Fruit fly (Drosophila melanogaster) whole organism, embryonic: ENCODE results near the gene Uba4.

Experiments
- Aef1 ChIP-seq: fragments of 200-800 bp; sonication (Bioruptor generic); IDR thresholded peaks from 3 replicates; pipeline ENCODE4 v1.3.6; 2022; ENCODE audit warnings: missing biosample characterization, missing genetic modification characterization
- Asciz ChIP-seq: fragments of 200-800 bp; sonication (Bioruptor generic); optimal IDR thresholded peaks from 2 replicates; lab custom pipeline; 2017; ENCODE audit warnings: missing biosample characterization, mild to moderate bottlenecking, missing genetic modification characterization, missing genetic modification reagents
- Atf6 ChIP-seq: fragments of 200-800 bp; sonication (Bioruptor generic); IDR thresholded peaks from 2 replicates; pipeline ENCODE4 v1.3.6; 2022; ENCODE audit warnings: missing biosample characterization, missing genetic modification characterization
- CG1024 ChIP-seq: fragments of 200-800 bp; sonication (Bioruptor generic); IDR thresholded peaks from 2 replicates; pipeline ENCODE4 v1.3.6; 2022; ENCODE audit warnings: missing biosample characterization, missing genetic modification characterization
- CG12104 ChIP-seq: fragments of 200-800 bp; sonication (Bioruptor generic); optimal IDR thresholded peaks from 3 replicates; lab custom pipeline; 2016; ENCODE audit warnings: missing biosample characterization, missing genetic modification characterization
- CG1233 ChIP-seq: fragments of 200-800 bp; sonication (Bioruptor generic); optimal IDR thresholded peaks from 4 replicates; lab custom pipeline; 2018; ENCODE audit warnings: missing biosample characterization, mild to moderate bottlenecking, missing genetic modification characterization
- CG15514 ChIP-seq: fragments of 200-800 bp; sonication (Bioruptor generic); optimal IDR thresholded peaks from 3 replicates; lab custom pipeline; 2017; ENCODE audit warnings: missing biosample characterization, missing genetic modification characterization, mild to moderate bottlenecking, moderate library complexity, missing genetic modification reagents
- CG1603 ChIP-seq: fragments of 200-800 bp; sonication (Bioruptor generic); optimal IDR thresholded peaks from 2 replicates; lab custom pipeline; 2019; ENCODE audit warnings: missing biosample characterization, mild to moderate bottlenecking, missing genetic modification characterization, moderate library complexity
- CG1792 ChIP-seq: fragments of 200-800 bp; sonication (Bioruptor generic); optimal IDR thresholded peaks from 2 replicates; lab custom pipeline; 2016; ENCODE audit warnings: missing biosample characterization, missing genetic modification characterization
- CG2889 ChIP-seq: fragments of 200-800 bp; sonication (Bioruptor generic); IDR thresholded peaks from 3 replicates; pipeline ENCODE4 v1.3.6; 2022; ENCODE audit warnings: missing biosample characterization, missing genetic modification characterization
- CG30431 ChIP-seq: fragments of 200-800 bp; sonication (Bioruptor generic); optimal IDR thresholded peaks from 2 replicates; lab custom pipeline; 2017; ENCODE audit warnings: missing biosample characterization, missing genetic modification characterization
- CG31388 ChIP-seq: fragments of 200-800 bp; sonication (Bioruptor generic); optimal IDR thresholded peaks from 2 replicates; lab custom pipeline; 2016; ENCODE audit warnings: missing biosample characterization, missing genetic modification characterization
- CG34422 ChIP-seq: fragments of 200-800 bp; sonication (Bioruptor generic); IDR thresholded peaks from 3 replicates; pipeline ENCODE4 v1.3.6; 2022; ENCODE audit warnings: missing biosample characterization, missing genetic modification characterization
- CG4854 ChIP-seq: fragments of 200-800 bp; sonication (Bioruptor generic); optimal IDR thresholded peaks from 2 replicates; lab custom pipeline; 2016; ENCODE audit warnings: missing biosample characterization, missing genetic modification characterization, inconsistent platforms
- CG8388 ChIP-seq: fragments of 200-800 bp; sonication (Bioruptor generic); optimal IDR thresholded peaks from 2 replicates; lab custom pipeline; 2019; ENCODE audit warnings: missing biosample characterization, mild to moderate bottlenecking, missing genetic modification characterization, moderate library complexity
- CG9932 ChIP-seq: fragments of 200-800 bp; sonication (Bioruptor generic); IDR thresholded peaks from 2 replicates; pipeline ENCODE4 v1.3.6; 2022; ENCODE audit warnings: missing biosample characterization, missing genetic modification characterization
- CHES-1-like ChIP-seq: fragments of 200-800 bp; sonication (Bioruptor generic); optimal IDR thresholded peaks from 2 replicates; lab custom pipeline; 2016; ENCODE audit warnings: missing biosample characterization, missing genetic modification characterization
- Deaf1 ChIP-seq: fragments of 200-800 bp; optimal IDR thresholded peaks from 3 replicates; lab custom pipeline; 2019; ENCODE audit warnings: missing biosample characterization, mild to moderate bottlenecking, missing genetic modification characterization, moderate library complexity
- Ets65A ChIP-seq: fragments of 200-800 bp; sonication (Bioruptor generic); peaks from one replicate; lab custom pipeline; 2016; ENCODE audit warnings: missing biosample characterization, missing genetic modification characterization
- Hr3 ChIP-seq: fragments of 200-800 bp; sonication (Bioruptor generic); optimal IDR thresholded peaks from 3 replicates; lab custom pipeline; 2016; ENCODE audit warnings: missing biosample characterization, missing genetic modification characterization
- Mad ChIP-seq: fragments of 200-800 bp; sonication (Bioruptor generic); optimal IDR thresholded peaks from 2 replicates; lab custom pipeline; 2016; ENCODE audit warnings: missing biosample characterization, missing genetic modification characterization
- Meics ChIP-seq: fragments of 200-800 bp; sonication (Bioruptor generic); optimal IDR thresholded peaks from 2 replicates; lab custom pipeline; 2017; ENCODE audit warnings: missing biosample characterization, mild to moderate bottlenecking, missing genetic modification characterization
- Myb ChIP-seq: fragments of 200-800 bp; sonication (Bioruptor generic); optimal IDR thresholded peaks from 2 replicates; lab custom pipeline; 2016; ENCODE audit warnings: missing biosample characterization, missing genetic modification characterization
- NFAT ChIP-seq: fragments of 200-800 bp; sonication (Bioruptor generic); IDR thresholded peaks from 2 replicates; pipeline ENCODE4 v1.3.6; 2022; ENCODE audit warnings: missing biosample characterization, missing genetic modification characterization
- NK7.1 ChIP-seq: fragments of 200-800 bp; sonication (Bioruptor generic); optimal IDR thresholded peaks from 3 replicates; lab custom pipeline; 2016; ENCODE audit warnings: missing biosample characterization, missing genetic modification characterization
- Nf-YA ChIP-seq: fragments of 200-800 bp; sonication (Bioruptor generic); IDR thresholded peaks from 2 replicates; pipeline ENCODE4 v1.3.6; 2022; ENCODE audit warnings: missing biosample characterization, missing genetic modification characterization
- PHDP ChIP-seq: fragments of 200-800 bp; sonication (Bioruptor generic); optimal IDR thresholded peaks from 3 replicates; lab custom pipeline; 2018; ENCODE audit warnings: missing biosample characterization, mild to moderate bottlenecking, missing genetic modification characterization, moderate library complexity
- Ravus ChIP-seq: fragments of 200-800 bp; sonication (Bioruptor generic); IDR thresholded peaks from 2 replicates; pipeline ENCODE4 v1.3.6; 2022; ENCODE audit warnings: missing biosample characterization, missing genetic modification characterization
- Scr ChIP-seq: fragments of 200-800 bp; sonication (Bioruptor generic); IDR thresholded peaks from 2 replicates; pipeline ENCODE4 v1.3.6; 2022; ENCODE audit warnings: missing biosample characterization, missing genetic modification characterization; ENCODE audit not compliant: partially characterized antibody
- Sox100B ChIP-seq: fragments of 200-800 bp; sonication (Bioruptor generic); optimal IDR thresholded peaks from 3 replicates; lab custom pipeline; 2018; ENCODE audit warnings: missing biosample characterization, mild to moderate bottlenecking, missing genetic modification characterization
- Spps ChIP-seq: fragments of 200-800 bp; sonication (Bioruptor generic); optimal IDR thresholded peaks from 2 replicates; lab custom pipeline; 2018; ENCODE audit warnings: missing biosample characterization, mild to moderate bottlenecking, missing genetic modification characterization
- az2 ChIP-seq: fragments of 200-800 bp; sonication (Bioruptor generic); optimal IDR thresholded peaks from 3 replicates; lab custom pipeline; 2016; ENCODE audit warnings: missing biosample characterization, missing genetic modification characterization
- bigmax ChIP-seq: fragments of 200-800 bp; sonication (Bioruptor generic); optimal IDR thresholded peaks from 2 replicates; lab custom pipeline; 2018; ENCODE audit warnings: missing biosample characterization, mild to moderate bottlenecking, missing genetic modification characterization
- esg ChIP-seq: fragments of 200-800 bp; sonication (Bioruptor generic); conservative IDR thresholded peaks from 2 replicates; pipeline ENCODE4 v1.3.6; 2022; ENCODE audit warnings: missing biosample characterization, missing genetic modification characterization
- exex ChIP-seq: fragments of 200-800 bp; sonication (Bioruptor generic); optimal IDR thresholded peaks from 4 replicates; lab custom pipeline; 2018; ENCODE audit warnings: missing biosample characterization, mild to moderate bottlenecking, missing genetic modification characterization, moderate library complexity
- fu2 ChIP-seq: fragments of 200-800 bp; sonication (Bioruptor generic); optimal IDR thresholded peaks from 2 replicates; lab custom pipeline; 2016; ENCODE audit warnings: missing biosample characterization, missing genetic modification characterization
- gcm2 ChIP-seq: fragments of 200-800 bp; sonication (Bioruptor generic); optimal IDR thresholded peaks from 2 replicates; lab custom pipeline; 2016; ENCODE audit warnings: missing biosample characterization, missing genetic modification characterization
- hth ChIP-seq: fragments of >200 bp; optimal IDR thresholded peaks from 2 replicates; lab custom pipeline; 2017; ENCODE audit warnings: inconsistent platforms
- ind ChIP-seq: fragments of 200-800 bp; sonication (Bioruptor generic); optimal IDR thresholded peaks from 3 replicates; lab custom pipeline; 2016; ENCODE audit warnings: missing biosample characterization, missing genetic modification characterization
- jigr1 ChIP-seq: fragments of 200-800 bp; sonication (Bioruptor generic); IDR thresholded peaks from 3 replicates; pipeline ENCODE4 v1.3.6; 2022; ENCODE audit warnings: missing biosample characterization, missing genetic modification characterization
- kni ChIP-seq: fragments of 200-800 bp; sonication (Bioruptor generic); optimal IDR thresholded peaks from 3 replicates; lab custom pipeline; 2017; ENCODE audit warnings: mild to moderate bottlenecking, missing biosample characterization, missing genetic modification reagents, missing genetic modification characterization
- nau ChIP-seq: fragments of 200-800 bp; sonication (Bioruptor generic); optimal IDR thresholded peaks from 3 replicates; lab custom pipeline; 2017; ENCODE audit warnings: missing biosample characterization, mild to moderate bottlenecking, missing genetic modification characterization, missing genetic modification reagents
- nom ChIP-seq: fragments of 200-800 bp; sonication (Bioruptor generic); optimal IDR thresholded peaks from 2 replicates; lab custom pipeline; 2017; ENCODE audit warnings: missing biosample characterization, missing genetic modification characterization, mild to moderate bottlenecking, moderate library complexity, missing genetic modification reagents
- pb ChIP-seq: fragments of 200-800 bp; sonication (Bioruptor generic); optimal IDR thresholded peaks from 3 replicates; lab custom pipeline; 2016; ENCODE audit warnings: missing biosample characterization, missing genetic modification characterization
- sd ChIP-seq: fragments of 200-800 bp; sonication (Bioruptor generic); optimal IDR thresholded peaks from 3 replicates; lab custom pipeline; 2018; ENCODE audit warnings: missing biosample characterization, mild to moderate bottlenecking, missing genetic modification characterization, moderate library complexity
- seq ChIP-seq: fragments of 200-800 bp; sonication (Bioruptor generic); IDR thresholded peaks from 2 replicates; pipeline ENCODE4 v1.3.6; 2022; ENCODE audit warnings: missing biosample characterization, missing genetic modification characterization
- sisA ChIP-seq: fragments of 200-800 bp; sonication (Bioruptor generic); IDR thresholded peaks from 2 replicates; pipeline ENCODE4 v1.3.6; 2022; ENCODE audit warnings: missing biosample characterization, missing genetic modification characterization
- sqz ChIP-seq: fragments of 200-800 bp; sonication (Bioruptor generic); optimal IDR thresholded peaks from 3 replicates; lab custom pipeline; 2018; ENCODE audit warnings: missing biosample characterization, mild to moderate bottlenecking, missing genetic modification characterization
- stc ChIP-seq: fragments of 200-800 bp; sonication (Bioruptor generic); IDR thresholded peaks from 2 replicates; pipeline ENCODE4 v1.3.6; 2022; ENCODE audit warnings: missing biosample characterization, missing genetic modification characterization
- tll ChIP-seq, 2 experiments: fragments of 200-800 bp in 1 of 2; fragments of >200 bp in 1 of 2; sonication (Bioruptor generic) in 1 of 2; optimal IDR thresholded peaks; 2 replicates each; lab custom pipeline; 2017 to 2019; ENCODE audit warnings: missing biosample characterization in 2 of 2, missing genetic modification characterization in 2 of 2, mild to moderate bottlenecking in 1 of 2, moderate library complexity in 1 of 2
- usp ChIP-seq: fragments of >200 bp; optimal IDR thresholded peaks from 2 replicates; lab custom pipeline; 2017; ENCODE audit warnings: missing biosample characterization, missing genetic modification characterization
- zfh1 ChIP-seq: fragments of 200-800 bp; sonication (Bioruptor generic); IDR thresholded peaks from 3 replicates; pipeline ENCODE4 v1.3.6; 2022; ENCODE audit warnings: missing biosample characterization, missing genetic modification characterization

The Uba4 gene

DNA sequence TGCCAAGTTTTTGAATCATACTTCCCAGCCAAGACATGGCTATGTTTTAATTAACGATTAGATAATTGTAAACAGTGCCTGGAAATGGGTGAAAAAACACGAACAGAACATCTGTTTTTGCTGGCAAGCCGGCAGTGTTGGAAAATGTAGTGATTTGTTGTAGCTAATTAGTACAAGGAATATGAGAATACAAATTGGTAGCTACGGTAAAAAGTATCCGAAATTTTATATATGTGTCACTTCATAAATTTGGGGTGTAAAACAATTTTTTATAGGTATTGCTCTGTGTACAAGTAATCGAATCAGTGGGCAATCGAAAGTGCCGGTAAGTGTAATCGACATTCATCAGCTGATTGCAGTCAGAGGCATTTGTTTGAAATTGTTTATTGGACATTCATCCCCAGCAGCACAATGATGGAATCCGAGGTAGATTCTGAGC is at the start of gene Uba4, which contains the start of gene mRpL51 (continued):
- no peak for TF ChIP-seq Aef1 (GFP tag; lab: Robert Waterston, UW)
- no peak for TF ChIP-seq CG31388 (GFP tag; lab: Kevin White, UChicago)
- TF ChIP-seq NFAT (GFP tag; lab: Robert Waterston, UW): no peak
- TF ChIP-seq CG1024 (GFP tag; lab: Robert Waterston, UW): no peak
- no peak for TF ChIP-seq Spps (tag; lab: Kevin White, UChicago)
- no peak for TF ChIP-seq nau
- TF ChIP-seq az2 (GFP tag; lab: Kevin White, UChicago): peak; percentile 31
- peak; percentile 36 for TF ChIP-seq Mad (GFP tag; lab: Kevin White, UChicago)
- TF ChIP-seq nom: no peak
- no peak for TF ChIP-seq bigmax (GFP tag; lab: Kevin White, UChicago)
- TF ChIP-seq ind: peak; percentile 41
- no peak for TF ChIP-seq CG2889 (GFP tag; lab: Robert Waterston, UW)
- TF ChIP-seq CG15514 (GFP tag; lab: Kevin White, UChicago): peak; percentile 92
- peak; percentile 66 for TF ChIP-seq Scr
- TF ChIP-seq sisA (GFP tag; lab: Robert Waterston, UW): no peak
- TF ChIP-seq hth: no peak
- TF ChIP-seq Asciz (GFP tag; lab: Kevin White, UChicago): no peak
- peak; percentile 65; the same call in 1 of the 3 replicates for TF ChIP-seq CG34422 (GFP tag; lab: Robert Waterston, UW)
- no peak for TF ChIP-seq Meics (GFP tag; lab: Kevin White, UChicago)
- TF ChIP-seq CG8388 (GFP tag; lab: Kevin White, UChicago): peak; percentile 26
- no peak for TF ChIP-seq jigr1 (GFP tag; lab: Robert Waterston, UW)
- TF ChIP-seq CG12104 (GFP tag; lab: Kevin White, UChicago): peak; percentile 1
- TF ChIP-seq Atf6 (GFP tag; lab: Robert Waterston, UW): no peak
- TF ChIP-seq CG4854: peak; percentile 15
- TF ChIP-seq CG1233 (GFP tag; lab: Kevin White, UChicago): no peak
- peak in 1 of 2 experiments; percentile 31 for TF ChIP-seq tll (GFP tag; optimal IDR thresholded peaks at IDR 0.05; lab: Kevin White, UChicago)
- TF ChIP-seq stc (GFP tag; lab: Robert Waterston, UW): no peak
- peak; percentile 1 for TF ChIP-seq Hr3
- no peak for TF ChIP-seq Nf-YA
- TF ChIP-seq sd (tag; lab: Kevin White, UChicago): no peak
- TF ChIP-seq CG1792 (GFP tag; lab: Kevin White, UChicago): no peak
- TF ChIP-seq kni (GFP tag; lab: Kevin White, UChicago): peak; percentile 25
- peak; percentile 43 for TF ChIP-seq Deaf1 (tag; lab: Kevin White, UChicago)
- no peak for TF ChIP-seq esg (GFP tag; lab: Robert Waterston, UW)
- TF ChIP-seq seq (GFP tag; lab: Robert Waterston, UW): no peak
- peak; percentile 74 for TF ChIP-seq CG1603
- TF ChIP-seq CHES-1-like (GFP tag; lab: Kevin White, UChicago): peak; percentile 64
- TF ChIP-seq exex: peak; percentile 57
- peak; percentile 32; the same call in 1 of the 2 replicates for TF ChIP-seq CG9932 (GFP tag; lab: Robert Waterston, UW)
- TF ChIP-seq Myb: peak; percentile 48
- TF ChIP-seq Ravus (GFP tag; lab: Robert Waterston, UW): no peak
- no peak for TF ChIP-seq CG30431 (GFP tag; lab: Kevin White, UChicago)
- TF ChIP-seq Ets65A (GFP tag; lab: Kevin White, UChicago): no peak
- TF ChIP-seq fu2 (GFP tag; lab: Kevin White, UChicago): peak; percentile 34
- peak; percentile 37 for TF ChIP-seq PHDP (tag; lab: Kevin White, UChicago)
- no peak for TF ChIP-seq NK7.1 (GFP tag; lab: Kevin White, UChicago)
- TF ChIP-seq usp (GFP tag; lab: Kevin White, UChicago): no peak
- no peak for TF ChIP-seq Sox100B
- TF ChIP-seq sqz (GFP tag; lab: Kevin White, UChicago): no peak
- no peak for TF ChIP-seq gcm2 (GFP tag; lab: Kevin White, UChicago)
- no peak for TF ChIP-seq zfh1
- no peak for TF ChIP-seq pb (GFP tag; lab: Kevin White, UChicago)
